Fruit fly (Drosophila melanogaster) whole organism, prepupa: ENCODE results near the gene elg1.

Experiments used
- CG16779 ChIP-seq: fragments of 200-800 bp; sonication (Bioruptor generic); optimal IDR thresholded peaks from 3 replicates; lab custom pipeline; 2017; ENCODE audit warnings: missing biosample characterization, mild to moderate bottlenecking, missing genetic modification characterization
- Ets96B ChIP-seq: fragments of 200-800 bp; optimal IDR thresholded peaks from 2 replicates; lab custom pipeline; 2019; ENCODE audit warnings: missing biosample characterization, mild to moderate bottlenecking, missing genetic modification characterization, moderate library complexity
- OdsH ChIP-seq: fragments of 200-800 bp; sonication (Bioruptor generic); optimal IDR thresholded peaks from 3 replicates; lab custom pipeline; 2016; ENCODE audit warnings: missing biosample characterization, missing genetic modification characterization
- Sox102F ChIP-seq: fragments of 200-800 bp; sonication (Bioruptor generic); optimal IDR thresholded peaks from 2 replicates; lab custom pipeline; 2016; ENCODE audit warnings: missing biosample characterization, mild to moderate bottlenecking, missing genetic modification characterization
- Sox15 ChIP-seq: fragments of 200-800 bp; sonication (Bioruptor generic); optimal IDR thresholded peaks from 3 replicates; lab custom pipeline; 2016; ENCODE audit warnings: missing biosample characterization, missing genetic modification characterization
- pdm3 ChIP-seq: fragments of 200-800 bp; sonication (Bioruptor generic); optimal IDR thresholded peaks from 3 replicates; lab custom pipeline; 2016; ENCODE audit warnings: missing biosample characterization, missing genetic modification characterization
- topi ChIP-seq: fragments of 200-800 bp; sonication (Bioruptor generic); optimal IDR thresholded peaks from 3 replicates; lab custom pipeline; 2016; ENCODE audit warnings: missing biosample characterization, missing genetic modification characterization

- TF ChIP-seq topi (no peak), Ets96B (tag; lab: Kevin White, UChicago) (no peak), OdsH (no peak), pdm3 (GFP tag; lab: Kevin White, UChicago) (no peak), CG16779 (no peak), Sox102F (GFP tag; lab: Kevin White, UChicago) (no peak), Sox15 (GFP tag; lab: Kevin White, UChicago) (no peak)
These were observed 14.2 kb downstream of the elg1 start for dm6 chr3L:16145931-16146538.
